Worm (Caenorhabditis elegans) whole organism, L1 larva: Measurements from ENCODE around the gene W06G6.17.

Experiments
- C16A3.4 ChIP-seq: fragments of 150-350 bp; optimal IDR thresholded peaks from 2 replicates; lab custom pipeline; 2014; ENCODE audit warnings: missing biosample characterization, missing genetic modification characterization
- Y116A8C.19 ChIP-seq: sonication (generic microtip); optimal IDR thresholded peaks from 2 replicates; lab custom pipeline; 2016; ENCODE audit warnings: missing compliant biosample characterization, missing genetic modification characterization, borderline replicate concordance
- elt-2 ChIP-seq: sonication (generic microtip); optimal IDR thresholded peaks from 2 replicates; lab custom pipeline; 2016; ENCODE audit warnings: missing genetic modification characterization, mild to moderate bottlenecking, inconsistent platforms, missing compliant biosample characterization, missing genetic modification reagents
- hlh-17 ChIP-seq: fragments of 200-800 bp; sonication (Bioruptor generic); optimal IDR thresholded peaks from 2 replicates; lab custom pipeline; 2018; ENCODE audit warnings: missing genetic modification characterization, mild to moderate bottlenecking, missing compliant biosample characterization, moderate library complexity, borderline replicate concordance
- jun-1 ChIP-seq: fragments of 150-350 bp; optimal IDR thresholded peaks from 2 replicates; lab custom pipeline; 2014; ENCODE audit warnings: missing biosample characterization, missing genetic modification reagents, missing genetic modification characterization
- lin-35 ChIP-seq, 2 experiments: fragments of 150-350 bp; optimal IDR thresholded peaks; 2 replicates each; lab custom pipeline; 2014; ENCODE audit warnings: missing biosample characterization in 2 of 2, missing genetic modification characterization in 2 of 2, missing genetic modification reagents in 2 of 2
- lir-3 ChIP-seq: sonication (generic microtip); optimal IDR thresholded peaks from 2 replicates; lab custom pipeline; 2016; ENCODE audit warnings: mild to moderate bottlenecking, missing genetic modification characterization, moderate library complexity, missing compliant biosample characterization; ENCODE audit not compliant: poor library complexity
- lsy-2 ChIP-seq, 2 experiments: fragments of 150-350 bp; optimal IDR thresholded peaks; 2 replicates each; lab custom pipeline; 2014; ENCODE audit warnings: missing biosample characterization in 2 of 2, missing genetic modification characterization in 2 of 2
- nhr-11 ChIP-seq: fragments of 150-350 bp; optimal IDR thresholded peaks from 2 replicates; lab custom pipeline; 2014; ENCODE audit warnings: missing biosample characterization, missing genetic modification characterization
- nhr-76 ChIP-seq: sonication (generic microtip); optimal IDR thresholded peaks from 2 replicates; lab custom pipeline; 2017; ENCODE audit warnings: missing biosample characterization, missing genetic modification characterization
- nhr-77 ChIP-seq: fragments of 150-350 bp; optimal IDR thresholded peaks from 2 replicates; lab custom pipeline; 2014; ENCODE audit warnings: missing biosample characterization, missing genetic modification characterization
- tbx-2 ChIP-seq: sonication (generic microtip); optimal IDR thresholded peaks from 2 replicates; lab custom pipeline; 2016; ENCODE audit warnings: missing genetic modification characterization, missing compliant biosample characterization
- unc-62 ChIP-seq: fragments of 150-350 bp; optimal IDR thresholded peaks from 2 replicates; lab custom pipeline; 2014; ENCODE audit warnings: missing biosample characterization, missing genetic modification reagents, missing genetic modification characterization
- ztf-11 ChIP-seq, 2 experiments: sonication (generic microtip); optimal IDR thresholded peaks; 2 replicates each; lab custom pipeline; 2016 to 2017; ENCODE audit warnings: missing genetic modification characterization in 2 of 2, missing biosample characterization in 1 of 2, missing compliant biosample characterization in 1 of 2

- TF ChIP-seq hlh-17 (GFP tag; lab: Kevin White, UChicago) (no peak), elt-2 (tag; lab: Kevin White, UChicago) (no peak), unc-62 (no peak), lin-35 (GFP tag; optimal IDR thresholded peaks at IDR 0.05; lab: Kevin White, UChicago) (no peak), ztf-11 (tag; optimal IDR thresholded peaks at IDR 0.05; lab: Kevin White, UChicago) (no peak), jun-1 (tag; lab: Kevin White, UChicago) (no peak), lir-3 (tag; lab: Kevin White, UChicago) (no peak), nhr-11 (no peak), C16A3.4 (tag; lab: Kevin White, UChicago) (no peak), tbx-2 (tag; lab: Kevin White, UChicago) (no peak), nhr-76 (tag; lab: Kevin White, UChicago) (no peak), nhr-77 (tag; lab: Kevin White, UChicago) (no peak), Y116A8C.19 (tag; lab: Kevin White, UChicago) (no peak), lsy-2 (tag; optimal IDR thresholded peaks at IDR 0.05; lab: Kevin White, UChicago) (no peak)
Observed at ce11 chrV:16647093-16647492, 2.0 kb upstream of the W06G6.17 start, which contains the start of gene W06G6.10.
